Worm (Caenorhabditis elegans) whole organism, mixed stage, embryonic: Measurements from ENCODE around the gene T05H4.4.

Source experiments
- ceh-39 ChIP-seq: fragments of 150-350 bp; optimal IDR thresholded peaks from 2 replicates; lab custom pipeline; 2014; ENCODE audit warnings: missing biosample characterization, missing genetic modification characterization
- ceh-43 ChIP-seq: fragments of 200-800 bp; sonication (Bioruptor generic); optimal IDR thresholded peaks from 2 replicates; lab custom pipeline; 2018; ENCODE audit warnings: mild to moderate bottlenecking, missing genetic modification characterization, moderate library complexity, missing compliant biosample characterization
- ceh-83 ChIP-seq: fragments of 200-800 bp; sonication (Bioruptor generic); optimal IDR thresholded peaks from 2 replicates; lab custom pipeline; 2018; ENCODE audit warnings: mild to moderate bottlenecking, missing genetic modification characterization, missing compliant biosample characterization
- elt-3 ChIP-seq: fragments of 150-350 bp; optimal IDR thresholded peaks from 2 replicates; lab custom pipeline; 2014; ENCODE audit warnings: missing biosample characterization, missing genetic modification characterization
- lin-32 ChIP-seq: fragments of 200-800 bp; sonication (Bioruptor generic); optimal IDR thresholded peaks from 2 replicates; lab custom pipeline; 2018; ENCODE audit warnings: mild to moderate bottlenecking, missing genetic modification characterization, missing compliant biosample characterization
- lsy-2 ChIP-seq: fragments of 150-350 bp; optimal IDR thresholded peaks from 2 replicates; lab custom pipeline; 2014; ENCODE audit warnings: missing biosample characterization, missing genetic modification characterization
- mep-1 ChIP-seq: fragments of 150-350 bp; optimal IDR thresholded peaks from 2 replicates; lab custom pipeline; 2017; ENCODE audit warnings: missing biosample characterization, missing genetic modification reagents, missing genetic modification characterization, inconsistent platforms
- mls-2 ChIP-seq: sonication (generic microtip); optimal IDR thresholded peaks from 2 replicates; lab custom pipeline; 2016; ENCODE audit warnings: mild to moderate bottlenecking, missing genetic modification characterization, moderate library complexity, missing compliant biosample characterization
- nhr-12 ChIP-seq: fragments of 150-350 bp; optimal IDR thresholded peaks from 2 replicates; lab custom pipeline; 2014; ENCODE audit warnings: missing biosample characterization, missing genetic modification characterization
- nhr-2 ChIP-seq: fragments of 150-350 bp; optimal IDR thresholded peaks from 2 replicates; lab custom pipeline; 2014; ENCODE audit warnings: missing biosample characterization, missing genetic modification characterization
- nhr-28 ChIP-seq: fragments of 150-350 bp; optimal IDR thresholded peaks from 2 replicates; lab custom pipeline; 2014; ENCODE audit warnings: missing biosample characterization, missing genetic modification characterization
- pha-4 ChIP-seq: fragments of 150-350 bp; optimal IDR thresholded peaks from 2 replicates; lab custom pipeline; 2018; ENCODE audit warnings: missing biosample characterization, missing genetic modification reagents, missing genetic modification characterization
- sem-2 ChIP-seq: fragments of 200-800 bp; sonication (Bioruptor generic); optimal IDR thresholded peaks from 2 replicates; lab custom pipeline; 2018; ENCODE audit warnings: mild to moderate bottlenecking, missing genetic modification characterization, missing compliant biosample characterization
- sptf-1 ChIP-seq: sonication (generic microtip); optimal IDR thresholded peaks from 2 replicates; lab custom pipeline; 2017; ENCODE audit warnings: mild to moderate bottlenecking, missing genetic modification characterization, moderate library complexity, missing compliant biosample characterization
- zip-8 ChIP-seq: fragments of 150-350 bp; optimal IDR thresholded peaks from 2 replicates; lab custom pipeline; 2014; ENCODE audit warnings: missing biosample characterization, missing genetic modification characterization

T05H4.4 gene

ce11 chrV:6476026-6476425 lies 37.3 kb downstream of the T05H4.4 start:
- TF ChIP-seq mls-2: no peak
- no peak for TF ChIP-seq nhr-28
- TF ChIP-seq lin-32 (GFP tag; lab: Kevin White, UChicago): no peak

- TF ChIP-seq mep-1 (tag; lab: Kevin White, UChicago) (no peak), sptf-1 (tag; lab: Kevin White, UChicago) (peak; percentile 74), nhr-2 (peak; percentile 47), ceh-43 (peak; percentile 68), sem-2 (GFP tag; lab: Kevin White, UChicago) (peak; percentile 23), mls-2 (peak; percentile 71), zip-8 (tag; lab: Kevin White, UChicago) (no peak), pha-4 (tag; lab: Kevin White, UChicago) (peak; percentile 10), ceh-83 (GFP tag; lab: Kevin White, UChicago) (peak; percentile 20), lin-32 (GFP tag; lab: Kevin White, UChicago) (peak; percentile 22)
These were observed 46.4 kb downstream of the T05H4.4 start for ce11 chrV:6485109-6485508.

DNA sequence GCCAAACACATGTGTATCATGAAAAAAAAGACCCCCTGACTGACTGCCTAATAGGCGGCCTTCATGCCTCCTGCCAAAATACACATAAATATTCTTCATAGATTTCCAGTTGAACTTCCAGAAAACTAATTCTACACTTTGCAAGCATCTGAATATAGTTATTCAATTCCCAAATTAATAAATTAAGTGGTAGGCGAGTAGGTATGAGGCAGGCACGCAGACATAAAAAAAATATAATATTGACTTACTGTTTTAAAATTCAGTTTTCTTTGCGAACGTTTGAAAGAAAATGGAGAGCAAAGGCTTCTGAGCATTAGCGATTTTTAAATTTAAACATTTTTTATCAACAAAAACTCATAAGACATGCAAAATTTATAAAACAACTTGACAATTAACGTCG lies 49.2 kb downstream of the T05H4.4 start:
- TF ChIP-seq elt-3 (tag; lab: Kevin White, UChicago) (no peak), ceh-43 (no peak), lin-32 (GFP tag; lab: Kevin White, UChicago) (no peak), sptf-1 (tag; lab: Kevin White, UChicago) (peak; percentile 0), lsy-2 (no peak), mls-2 (no peak)

DNA sequence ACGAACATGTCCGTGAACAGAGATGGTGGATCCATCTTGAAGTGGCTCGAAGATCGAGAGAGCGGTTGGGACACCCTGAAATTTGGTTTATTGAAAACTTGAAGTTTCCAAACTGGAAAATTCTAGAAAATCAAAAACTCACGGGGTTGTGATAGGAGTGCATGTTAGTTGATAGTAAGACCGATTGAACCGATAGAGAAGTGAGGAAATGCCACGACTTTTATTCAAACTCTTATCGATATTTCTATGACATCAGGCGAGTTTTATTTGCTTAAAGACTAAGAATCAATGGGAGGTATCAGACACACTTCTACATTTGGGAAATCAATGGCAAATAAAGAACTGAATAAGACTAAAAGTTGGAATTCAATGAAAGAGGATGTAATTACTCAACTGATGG lies 50.1 kb downstream of the T05H4.4 start, which contains the start of gene lec-10:
lec-10 (minus strand) TSS at position 272 of the 400 bp plus-strand sequence.
- TF ChIP-seq ceh-39 (tag; lab: Kevin White, UChicago) (no peak), nhr-12 (tag; lab: Kevin White, UChicago) (no peak), lsy-2 (no peak), pha-4 (tag; lab: Kevin White, UChicago) (no peak), sem-2 (GFP tag; lab: Kevin White, UChicago) (no peak)
